Worm (Caenorhabditis elegans) whole organism, mixed stage, embryonic: ENCODE results near the gene aldo-2.

Experiments used
- bed-3 ChIP-seq: fragments of 200-800 bp; sonication (Bioruptor generic); optimal IDR thresholded peaks from 3 replicates; lab custom pipeline; 2018; ENCODE audit warnings: mild to moderate bottlenecking, missing genetic modification characterization, moderate library complexity, missing compliant biosample characterization
- blmp-1 ChIP-seq: fragments of 150-350 bp; optimal IDR thresholded peaks from 2 replicates; lab custom pipeline; 2014; ENCODE audit warnings: missing biosample characterization, missing genetic modification characterization
- ces-1 ChIP-seq: fragments of 150-350 bp; optimal IDR thresholded peaks from 2 replicates; lab custom pipeline; 2014; ENCODE audit warnings: missing biosample characterization, missing genetic modification reagents, missing genetic modification characterization
- elt-3 ChIP-seq: fragments of 150-350 bp; optimal IDR thresholded peaks from 2 replicates; lab custom pipeline; 2014; ENCODE audit warnings: missing biosample characterization, missing genetic modification characterization
- mep-1 ChIP-seq: fragments of 150-350 bp; optimal IDR thresholded peaks from 2 replicates; lab custom pipeline; 2017; ENCODE audit warnings: missing biosample characterization, missing genetic modification reagents, missing genetic modification characterization, inconsistent platforms
- nhr-237 ChIP-seq: fragments of 150-350 bp; optimal IDR thresholded peaks from 2 replicates; lab custom pipeline; 2014; ENCODE audit warnings: missing biosample characterization, missing genetic modification characterization
- nhr-28 ChIP-seq: fragments of 150-350 bp; optimal IDR thresholded peaks from 2 replicates; lab custom pipeline; 2014; ENCODE audit warnings: missing biosample characterization, missing genetic modification characterization
- pha-4 ChIP-seq: fragments of 150-350 bp; optimal IDR thresholded peaks from 2 replicates; lab custom pipeline; 2018; ENCODE audit warnings: missing biosample characterization, missing genetic modification reagents, missing genetic modification characterization
- sem-2 ChIP-seq: fragments of 200-800 bp; sonication (Bioruptor generic); optimal IDR thresholded peaks from 2 replicates; lab custom pipeline; 2018; ENCODE audit warnings: mild to moderate bottlenecking, missing genetic modification characterization, missing compliant biosample characterization
- snpc-4 ChIP-seq: fragments of 150-350 bp; optimal IDR thresholded peaks from 2 replicates; lab custom pipeline; 2014; ENCODE audit warnings: missing biosample characterization, missing genetic modification characterization
- sptf-1 ChIP-seq: sonication (generic microtip); optimal IDR thresholded peaks from 2 replicates; lab custom pipeline; 2017; ENCODE audit warnings: mild to moderate bottlenecking, missing genetic modification characterization, moderate library complexity, missing compliant biosample characterization
- ztf-11 ChIP-seq: fragments of 150-350 bp; optimal IDR thresholded peaks from 2 replicates; lab custom pipeline; 2014; ENCODE audit warnings: missing biosample characterization, missing genetic modification characterization

ce11 chrIII:5835163-5835871, 41.1 kb downstream of the aldo-2 start:
- TF ChIP-seq sptf-1 (tag; lab: Kevin White, UChicago) (no peak), ces-1 (no peak), snpc-4 (tag; lab: Kevin White, UChicago) (no peak), nhr-28 (tag; lab: Kevin White, UChicago) (no peak), bed-3 (no peak), sem-2 (GFP tag; lab: Kevin White, UChicago) (no peak), nhr-237 (no peak), ztf-11 (tag; lab: Kevin White, UChicago) (no peak), blmp-1 (tag; lab: Kevin White, UChicago) (no peak), elt-3 (peak; percentile 10), mep-1 (no peak), pha-4 (tag; lab: Kevin White, UChicago) (no peak)
